Worm (Caenorhabditis elegans) whole organism, L4 larva: ENCODE data around the gene Y113G7A.13.

Source experiments
- D1046.2 ChIP-seq: fragments of 200-800 bp; sonication (Bioruptor generic); IDR thresholded peaks from 2 replicates; pipeline ENCODE4 v1.3.6; 2022; ENCODE audit warnings: missing genetic modification characterization, missing compliant biosample characterization
- F26F4.8 ChIP-seq: fragments of 200-800 bp; sonication (Bioruptor generic); conservative IDR thresholded peaks from 2 replicates; pipeline ENCODE4 v1.3.6; 2022; ENCODE audit warnings: missing genetic modification characterization, missing compliant biosample characterization
- F49E8.2 ChIP-seq: sonication (generic microtip); optimal IDR thresholded peaks from 2 replicates; lab custom pipeline; 2016; ENCODE audit warnings: missing compliant biosample characterization, mild to moderate bottlenecking, missing genetic modification characterization, borderline replicate concordance
- R02D3.7 ChIP-seq: fragments of 150-350 bp; sonication (generic microtip); optimal IDR thresholded peaks from 3 replicates; lab custom pipeline; 2014; ENCODE audit warnings: missing biosample characterization, missing genetic modification characterization
- T20F7.1 ChIP-seq: fragments of 200-800 bp; sonication (Bioruptor generic); optimal IDR thresholded peaks from 2 replicates; lab custom pipeline; 2018; ENCODE audit warnings: mild to moderate bottlenecking, missing genetic modification characterization, missing compliant biosample characterization
- T26A8.4 ChIP-seq: fragments of 200-800 bp; sonication (Bioruptor generic); IDR thresholded peaks from 2 replicates; pipeline ENCODE4 v1.3.6; 2022; ENCODE audit warnings: missing genetic modification characterization, missing compliant biosample characterization
- Y105C5A.15 ChIP-seq: fragments of 200-800 bp; sonication (Bioruptor generic); IDR thresholded peaks from 2 replicates; pipeline ENCODE4 v1.3.6; 2022; ENCODE audit warnings: missing genetic modification characterization, missing compliant biosample characterization
- Y5F2A.4 ChIP-seq: fragments of 200-800 bp; sonication (Bioruptor generic); optimal IDR thresholded peaks from 2 replicates; lab custom pipeline; 2018; ENCODE audit warnings: mild to moderate bottlenecking, missing genetic modification characterization, missing compliant biosample characterization
- ZK337.2 ChIP-seq: fragments of 200-800 bp; sonication (Bioruptor generic); IDR thresholded peaks from 2 replicates; pipeline ENCODE4 v1.3.6; 2022; ENCODE audit warnings: missing genetic modification reagents, missing genetic modification characterization, missing compliant biosample characterization
- ama-1 ChIP-seq: fragments of 150-350 bp; optimal IDR thresholded peaks from 2 replicates; lab custom pipeline; 2014; ENCODE audit warnings: inconsistent platforms, mixed read lengths
- arid-1 ChIP-seq: fragments of 200-800 bp; sonication (Bioruptor generic); conservative IDR thresholded peaks from 2 replicates; pipeline ENCODE4 v1.3.6; 2022; ENCODE audit warnings: missing genetic modification reagents, missing genetic modification characterization, missing compliant biosample characterization
- ceh-62 ChIP-seq: sonication (generic microtip); optimal IDR thresholded peaks from 2 replicates; lab custom pipeline; 2017; ENCODE audit warnings: missing biosample characterization, missing genetic modification characterization
- ceh-82 ChIP-seq: sonication (generic microtip); optimal IDR thresholded peaks from 2 replicates; lab custom pipeline; 2017; ENCODE audit warnings: missing biosample characterization, missing genetic modification characterization
- cey-2 ChIP-seq: sonication (generic microtip); optimal IDR thresholded peaks from 3 replicates; lab custom pipeline; 2017; ENCODE audit warnings: missing genetic modification characterization, mild to moderate bottlenecking, missing compliant biosample characterization, antibody characterized with exemption, borderline replicate concordance; ENCODE audit not compliant: insufficient read depth
- daf-12 ChIP-seq: fragments of 150-350 bp; optimal IDR thresholded peaks from 2 replicates; lab custom pipeline; 2014; ENCODE audit warnings: missing biosample characterization, missing genetic modification reagents, missing genetic modification characterization
- daf-16 ChIP-seq, 3 experiments: sonication (generic microtip); optimal IDR thresholded peaks; 2 replicates each; lab custom pipeline; 2016 to 2017; ENCODE audit warnings: missing genetic modification characterization in 3 of 3, missing genetic modification reagents in 3 of 3, mild to moderate bottlenecking in 2 of 3, missing compliant biosample characterization in 2 of 3, missing biosample characterization in 1 of 3, moderate library complexity in 1 of 3
- daf-8 ChIP-seq: fragments of 200-800 bp; sonication (Bioruptor generic); IDR thresholded peaks from 2 replicates; pipeline ENCODE4 v1.3.6; 2022; ENCODE audit warnings: missing genetic modification characterization, missing compliant biosample characterization
- dmd-6 ChIP-seq: fragments of 200-800 bp; sonication (Bioruptor generic); IDR thresholded peaks from 2 replicates; pipeline ENCODE4 v1.3.6; 2022; ENCODE audit warnings: missing genetic modification reagents, missing genetic modification characterization, missing compliant biosample characterization
- dpl-1 ChIP-seq: fragments of 150-350 bp; optimal IDR thresholded peaks from 2 replicates; lab custom pipeline; 2014; ENCODE audit warnings: missing biosample characterization, missing genetic modification reagents, missing genetic modification characterization
- egl-43 ChIP-seq: fragments of 200-800 bp; sonication (Bioruptor generic); IDR thresholded peaks from 2 replicates; pipeline ENCODE4 v1.3.6; 2022; ENCODE audit warnings: missing genetic modification reagents, missing genetic modification characterization, missing compliant biosample characterization
- fkh-10 ChIP-seq: fragments of 150-350 bp; optimal IDR thresholded peaks from 2 replicates; lab custom pipeline; 2014; ENCODE audit warnings: missing biosample characterization, missing genetic modification reagents, missing genetic modification characterization
- fos-1 ChIP-seq: fragments of 150-350 bp; optimal IDR thresholded peaks from 2 replicates; lab custom pipeline; 2014; ENCODE audit warnings: missing biosample characterization, missing genetic modification characterization
- hlh-30 ChIP-seq: sonication (generic microtip); optimal IDR thresholded peaks from 2 replicates; lab custom pipeline; 2017; ENCODE audit warnings: antibody characterized with exemption, mild to moderate bottlenecking, missing genetic modification characterization, missing compliant biosample characterization; ENCODE audit not compliant: insufficient read depth
- lin-15B ChIP-seq: fragments of 150-350 bp; sonication (generic microtip); optimal IDR thresholded peaks from 3 replicates; lab custom pipeline; 2014; ENCODE audit warnings: missing biosample characterization, missing genetic modification characterization
- lin-29 ChIP-seq: fragments of 200-800 bp; sonication (Bioruptor generic); IDR thresholded peaks from 2 replicates; pipeline ENCODE4 v1.3.6; 2022; ENCODE audit warnings: missing genetic modification reagents, missing genetic modification characterization, missing compliant biosample characterization
- lin-38 ChIP-seq: fragments of 200-800 bp; sonication (Bioruptor generic); IDR thresholded peaks from 2 replicates; pipeline ENCODE4 v1.3.6; 2022; ENCODE audit warnings: missing genetic modification reagents, missing genetic modification characterization, missing compliant biosample characterization
- lir-3 ChIP-seq: sonication (generic microtip); optimal IDR thresholded peaks from 2 replicates; lab custom pipeline; 2016; ENCODE audit warnings: mild to moderate bottlenecking, missing genetic modification characterization, missing compliant biosample characterization
- madf-9 ChIP-seq: fragments of 200-800 bp; sonication (Bioruptor generic); conservative IDR thresholded peaks from 2 replicates; pipeline ENCODE4 v1.3.6; 2022; ENCODE audit warnings: missing genetic modification reagents, missing genetic modification characterization, missing compliant biosample characterization
- mdt-29 ChIP-seq: fragments of 200-800 bp; sonication (Bioruptor generic); IDR thresholded peaks from 2 replicates; pipeline ENCODE4 v1.3.6; 2022; ENCODE audit warnings: missing genetic modification reagents, missing genetic modification characterization, missing compliant biosample characterization
- mes-2 ChIP-seq: sonication (generic microtip); optimal IDR thresholded peaks from 2 replicates; lab custom pipeline; 2016; ENCODE audit warnings: missing genotype, mild to moderate bottlenecking, missing genetic modification characterization, missing compliant biosample characterization; ENCODE audit not compliant: poor library complexity, severe bottlenecking
- mxl-3 ChIP-seq: fragments of 200-800 bp; sonication (Bioruptor generic); optimal IDR thresholded peaks from 2 replicates; lab custom pipeline; 2018; ENCODE audit warnings: mild to moderate bottlenecking, missing genetic modification characterization, missing compliant biosample characterization
- nhr-102 ChIP-seq: sonication (generic microtip); optimal IDR thresholded peaks from 2 replicates; lab custom pipeline; 2016; ENCODE audit warnings: mild to moderate bottlenecking, missing genetic modification characterization, moderate library complexity, missing compliant biosample characterization
- nhr-11 ChIP-seq: fragments of 150-350 bp; optimal IDR thresholded peaks from 2 replicates; lab custom pipeline; 2014; ENCODE audit warnings: missing biosample characterization, missing genetic modification characterization
- nhr-41 ChIP-seq: fragments of 200-800 bp; sonication (Bioruptor generic); IDR thresholded peaks from 2 replicates; pipeline ENCODE4 v1.3.6; 2022; ENCODE audit warnings: missing genetic modification reagents, missing genetic modification characterization, missing compliant biosample characterization
- nhr-42 ChIP-seq: fragments of 200-800 bp; sonication (Bioruptor generic); IDR thresholded peaks from 2 replicates; pipeline ENCODE4 v1.3.6; 2022; ENCODE audit warnings: missing genetic modification characterization, missing compliant biosample characterization
- nhr-48 ChIP-seq: sonication (generic microtip); optimal IDR thresholded peaks from 2 replicates; lab custom pipeline; 2016; ENCODE audit warnings: mild to moderate bottlenecking, missing genetic modification characterization, missing compliant biosample characterization
- nhr-76 ChIP-seq: fragments of 150-350 bp; optimal IDR thresholded peaks from 2 replicates; lab custom pipeline; 2014; ENCODE audit warnings: missing biosample characterization, missing genetic modification characterization
- pha-4 ChIP-seq, 2 experiments: fragments of 150-350 bp in 1 of 2; fragments of 200-800 bp in 1 of 2; sonication (Bioruptor generic) in 1 of 2; IDR thresholded peaks in 1 of 2; optimal IDR thresholded peaks in 1 of 2; 2 replicates each; pipeline versions ENCODE4 v1.3.6 to Lab custom; 2014 to 2022; ENCODE audit warnings: missing genetic modification characterization in 2 of 2, missing genetic modification reagents in 2 of 2, missing biosample characterization in 1 of 2, missing compliant biosample characterization in 1 of 2
- pqm-1 ChIP-seq: sonication (generic microtip); optimal IDR thresholded peaks from 2 replicates; lab custom pipeline; 2017; ENCODE audit warnings: missing biosample characterization, missing genetic modification characterization
- rbr-2 ChIP-seq: sonication (generic microtip); optimal IDR thresholded peaks from 2 replicates; lab custom pipeline; 2016; ENCODE audit warnings: missing genotype, missing genetic modification characterization, missing compliant biosample characterization
- sdz-12 ChIP-seq: fragments of 200-800 bp; sonication (Bioruptor generic); optimal IDR thresholded peaks from 2 replicates; lab custom pipeline; 2018; ENCODE audit warnings: mild to moderate bottlenecking, missing genetic modification characterization, missing compliant biosample characterization
- set-16 ChIP-seq: fragments of 200-800 bp; sonication (Bioruptor generic); IDR thresholded peaks from 2 replicates; pipeline ENCODE4 v1.3.6; 2022; ENCODE audit warnings: missing genetic modification reagents, missing genetic modification characterization, missing compliant biosample characterization
- snpc-4 ChIP-seq: fragments of 150-350 bp; optimal IDR thresholded peaks from 2 replicates; lab custom pipeline; 2014; ENCODE audit warnings: missing biosample characterization, missing genetic modification characterization
- unc-130 ChIP-seq: sonication (generic microtip); optimal IDR thresholded peaks from 2 replicates; lab custom pipeline; 2016; ENCODE audit warnings: missing genetic modification reagents, missing genetic modification characterization, missing compliant biosample characterization
- vab-7 ChIP-seq: fragments of 200-800 bp; sonication (Bioruptor generic); IDR thresholded peaks from 2 replicates; pipeline ENCODE4 v1.3.6; 2022; ENCODE audit warnings: missing genetic modification reagents, missing genetic modification characterization, missing compliant biosample characterization
- zfp-2 ChIP-seq: sonication (generic microtip); optimal IDR thresholded peaks from 2 replicates; lab custom pipeline; 2016; ENCODE audit warnings: mild to moderate bottlenecking, missing genetic modification characterization, missing compliant biosample characterization
- zip-2 ChIP-seq: fragments of 150-350 bp; optimal IDR thresholded peaks from 2 replicates; lab custom pipeline; 2014; ENCODE audit warnings: missing biosample characterization, missing genetic modification characterization

Gene Y113G7A.13

DNA sequence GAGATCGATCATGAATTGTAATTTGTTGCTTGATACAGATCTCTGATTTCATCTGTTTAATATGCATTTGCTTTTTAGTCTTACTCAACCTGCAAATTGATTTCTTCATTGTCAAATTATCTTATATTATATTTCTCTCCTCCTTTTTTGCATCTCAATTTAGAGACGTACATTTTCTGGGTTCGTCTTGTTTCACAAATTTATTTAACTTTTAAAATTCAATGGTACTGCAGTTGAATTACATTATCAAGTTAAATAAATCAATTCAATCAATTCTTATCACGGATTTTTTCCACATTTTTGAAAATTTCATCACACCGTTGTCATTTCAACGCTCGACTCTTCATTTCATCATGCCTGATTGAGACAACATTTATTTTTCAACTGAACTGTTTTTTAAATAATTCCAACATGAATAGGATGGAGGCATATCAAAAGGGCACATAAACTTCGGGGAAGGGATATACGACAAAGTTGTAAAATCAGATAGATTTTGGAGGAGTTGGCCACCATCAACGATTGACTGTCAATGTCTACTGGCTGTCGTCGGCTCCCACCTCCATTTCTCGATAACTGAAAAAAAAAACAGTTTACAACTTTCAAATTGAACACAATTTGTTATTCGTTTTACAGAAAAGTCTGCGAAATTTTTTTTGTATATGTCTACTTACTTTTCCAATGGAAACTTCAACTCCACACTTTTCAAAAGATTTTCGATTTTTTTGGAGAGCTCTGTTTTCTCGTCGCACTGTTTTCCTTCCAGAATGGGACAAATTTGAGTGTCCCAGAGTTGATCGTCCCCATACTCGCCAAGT lies 14.5 kb downstream of the Y113G7A.13 start (continued):
- TF ChIP-seq F26F4.8 (GFP tag; lab: Robert Waterston, UW): no peak
- no peak for TF ChIP-seq nhr-76 (tag; lab: Kevin White, UChicago)
- TF ChIP-seq mdt-29 (GFP tag; lab: Robert Waterston, UW): 0 out of 2 replicates have a peak, but pooled peaks have one; percentile 5
- TF ChIP-seq cey-2 (tag; lab: Kevin White, UChicago): no peak
- TF ChIP-seq lir-3: no peak
- TF ChIP-seq mxl-3: no peak

- TF ChIP-seq mdt-29 (GFP tag; lab: Robert Waterston, UW) (no peak; the same call in 1 of the 2 replicates), daf-16 (GFP tag; optimal IDR thresholded peaks at IDR 0.05; lab: Kevin White, UChicago) (no peak), daf-16 (tag; optimal IDR thresholded peaks at IDR 0.05; lab: Kevin White, UChicago) (peak; percentile 51), R02D3.7 (tag; lab: Kevin White, UChicago) (no peak), arid-1 (no peak), madf-9 (GFP tag; lab: Robert Waterston, UW) (no peak), mxl-3 (no peak), ama-1 (lab: Kevin White, UChicago) (peak; percentile 65), dmd-6 (GFP tag; lab: Robert Waterston, UW) (peak; percentile 16; the same call in 1 of the 2 replicates), T26A8.4 (GFP tag; lab: Robert Waterston, UW) (no peak), ZK337.2 (GFP tag; lab: Robert Waterston, UW) (0 out of 2 replicates have a peak, but pooled peaks have one; percentile 22), nhr-41 (GFP tag; lab: Robert Waterston, UW) (no peak), F49E8.2 (no peak), Y5F2A.4 (GFP tag; lab: Kevin White, UChicago) (no peak), sdz-12 (GFP tag; lab: Kevin White, UChicago) (no peak), egl-43 (GFP tag; lab: Robert Waterston, UW) (no peak), daf-8 (GFP tag; lab: Robert Waterston, UW) (no peak), lin-15B (tag; lab: Kevin White, UChicago) (no peak), lir-3 (no peak), Y105C5A.15 (GFP tag; lab: Robert Waterston, UW) (no peak), ceh-82 (no peak), nhr-102 (tag; lab: Kevin White, UChicago) (no peak), set-16 (GFP tag; lab: Robert Waterston, UW) (no peak), fkh-10 (no peak), ceh-62 (tag; lab: Kevin White, UChicago) (no peak), unc-130 (no peak), nhr-42 (GFP tag; lab: Robert Waterston, UW) (no peak), mes-2 (tag; lab: Kevin White, UChicago) (peak; percentile 18), pqm-1 (tag; lab: Kevin White, UChicago) (no peak), pha-4 (GFP tag; IDR thresholded peaks at IDR 0.05; lab: Robert Waterston, UW) (no peak), pha-4 (tag; optimal IDR thresholded peaks at IDR 0.05; lab: Kevin White, UChicago) (no peak), snpc-4 (tag; lab: Kevin White, UChicago) (no peak), zip-2 (tag; lab: Kevin White, UChicago) (no peak), T20F7.1 (GFP tag; lab: Kevin White, UChicago) (no peak), lin-29 (no peak), hlh-30 (no peak), vab-7 (GFP tag; lab: Robert Waterston, UW) (no peak), zfp-2 (tag; lab: Kevin White, UChicago) (no peak), D1046.2 (no peak), nhr-11 (tag; lab: Kevin White, UChicago) (no peak), rbr-2 (tag; lab: Kevin White, UChicago) (no peak), nhr-76 (tag; lab: Kevin White, UChicago) (no peak), dpl-1 (GFP tag; lab: Kevin White, UChicago) (no peak), daf-12 (tag; lab: Kevin White, UChicago) (no peak), nhr-48 (tag; lab: Kevin White, UChicago) (no peak), fos-1 (tag; lab: Kevin White, UChicago) (no peak), lin-38 (GFP tag; lab: Robert Waterston, UW) (peak; percentile 8)
Observed at ce11 chrV:20163105-20163449, 15.1 kb downstream of the Y113G7A.13 start.
